Fruit fly (Drosophila melanogaster) whole organism, embryonic: ENCODE measurements around the gene CG33483.
A peak's percentile ranks its signal among the peaks of the same experiment; 100 is the strongest.

ENCODE experiments used
- ATbp ChIP-seq: fragments of 200-800 bp; sonication (Bioruptor generic); optimal IDR thresholded peaks from 2 replicates; lab custom pipeline; 2017; ENCODE audit warnings: missing biosample characterization, mild to moderate bottlenecking, missing genetic modification characterization, missing genetic modification reagents
- CG11093 ChIP-seq: fragments of 200-800 bp; sonication (Bioruptor generic); IDR thresholded peaks from 3 replicates; pipeline ENCODE4 v1.3.6; 2022; ENCODE audit warnings: missing biosample characterization, missing genetic modification characterization
- CG11695 ChIP-seq: fragments of 200-800 bp; sonication (Bioruptor generic); IDR thresholded peaks from 3 replicates; pipeline ENCODE4 v1.3.6; 2022; ENCODE audit warnings: missing biosample characterization, missing genetic modification characterization
- CG12155 ChIP-seq: fragments of 200-800 bp; sonication (Bioruptor generic); optimal IDR thresholded peaks from 3 replicates; lab custom pipeline; 2016; ENCODE audit warnings: missing biosample characterization, missing genetic modification characterization
- CG1233 ChIP-seq: fragments of 200-800 bp; sonication (Bioruptor generic); optimal IDR thresholded peaks from 4 replicates; lab custom pipeline; 2018; ENCODE audit warnings: missing biosample characterization, mild to moderate bottlenecking, missing genetic modification characterization
- CG12744 ChIP-seq: fragments of 200-800 bp; sonication (Bioruptor generic); optimal IDR thresholded peaks from 2 replicates; lab custom pipeline; 2016; ENCODE audit warnings: missing biosample characterization, missing genetic modification characterization
- CG12769 ChIP-seq: fragments of 200-800 bp; sonication (Bioruptor generic); optimal IDR thresholded peaks from 2 replicates; lab custom pipeline; 2019; ENCODE audit warnings: missing biosample characterization, mild to moderate bottlenecking, missing genetic modification characterization, moderate library complexity
- CG13296 ChIP-seq: fragments of 200-800 bp; sonication (Bioruptor generic); optimal IDR thresholded peaks from 3 replicates; lab custom pipeline; 2018; ENCODE audit warnings: missing biosample characterization, mild to moderate bottlenecking, missing genetic modification characterization
- CG1647 ChIP-seq: fragments of 200-800 bp; sonication (Bioruptor generic); optimal IDR thresholded peaks from 3 replicates; lab custom pipeline; 2016; ENCODE audit warnings: missing biosample characterization, missing genetic modification characterization
- CG1832 ChIP-seq: fragments of 200-800 bp; sonication (Bioruptor generic); optimal IDR thresholded peaks from 2 replicates; lab custom pipeline; 2017; ENCODE audit warnings: missing biosample characterization, mild to moderate bottlenecking, missing genetic modification characterization, inconsistent platforms
- CG2129 ChIP-seq: fragments of 200-800 bp; sonication (Bioruptor generic); IDR thresholded peaks from 2 replicates; pipeline ENCODE4 v1.3.6; 2022; ENCODE audit warnings: missing biosample characterization, missing genetic modification characterization; ENCODE audit not compliant: partially characterized antibody
- CG2199 ChIP-seq: fragments of 200-800 bp; sonication (Bioruptor generic); IDR thresholded peaks from 3 replicates; pipeline ENCODE4 v1.3.6; 2022; ENCODE audit warnings: missing biosample characterization, missing genetic modification characterization
- CG30020 ChIP-seq: fragments of 200-800 bp; optimal IDR thresholded peaks from 2 replicates; lab custom pipeline; 2019; ENCODE audit warnings: missing biosample characterization, mild to moderate bottlenecking, missing genetic modification characterization, moderate library complexity
- CG32532 ChIP-seq: fragments of 200-800 bp; sonication (Bioruptor generic); IDR thresholded peaks from 2 replicates; pipeline ENCODE4 v1.3.6; 2022; ENCODE audit warnings: missing biosample characterization, missing genetic modification characterization
- CG3407 ChIP-seq: fragments of 200-800 bp; sonication (Bioruptor generic); optimal IDR thresholded peaks from 2 replicates; lab custom pipeline; 2018; ENCODE audit warnings: missing biosample characterization, mild to moderate bottlenecking, missing genetic modification characterization
- CG3995 ChIP-seq: fragments of 200-800 bp; sonication (Bioruptor generic); optimal IDR thresholded peaks from 3 replicates; lab custom pipeline; 2016; ENCODE audit warnings: missing biosample characterization, missing genetic modification characterization
- CG4730 ChIP-seq: fragments of 200-800 bp; sonication (Bioruptor generic); IDR thresholded peaks from 2 replicates; pipeline ENCODE4 v1.3.6; 2022; ENCODE audit warnings: missing biosample characterization, missing genetic modification characterization
- CG6689 ChIP-seq: fragments of 200-800 bp; sonication (Bioruptor generic); IDR thresholded peaks from 2 replicates; pipeline ENCODE4 v1.3.6; 2022; ENCODE audit warnings: missing biosample characterization, missing genetic modification characterization
- CG6765 ChIP-seq: fragments of 200-800 bp; sonication (Bioruptor generic); optimal IDR thresholded peaks from 3 replicates; lab custom pipeline; 2017; ENCODE audit warnings: missing biosample characterization, mild to moderate bottlenecking, missing genetic modification characterization
- CG8281 ChIP-seq: fragments of 200-800 bp; sonication (Bioruptor generic); optimal IDR thresholded peaks from 2 replicates; lab custom pipeline; 2018; ENCODE audit warnings: missing biosample characterization, mild to moderate bottlenecking, missing genetic modification characterization, moderate library complexity
- CG9437 ChIP-seq: fragments of 200-800 bp; sonication (Bioruptor generic); optimal IDR thresholded peaks from 2 replicates; lab custom pipeline; 2018; ENCODE audit warnings: missing biosample characterization, mild to moderate bottlenecking, missing genetic modification characterization
- CTCF ChIP-seq: fragments of 200-800 bp; sonication (Bioruptor generic); optimal IDR thresholded peaks from 2 replicates; lab custom pipeline; 2017; ENCODE audit warnings: missing biosample characterization, mild to moderate bottlenecking, missing genetic modification characterization, moderate library complexity
- CoRest ChIP-seq: fragments of 200-800 bp; sonication (Bioruptor generic); optimal IDR thresholded peaks from 3 replicates; lab custom pipeline; 2018; ENCODE audit warnings: missing biosample characterization, mild to moderate bottlenecking, missing genetic modification characterization, moderate library complexity
- E2f2 ChIP-seq: fragments of 200-800 bp; sonication (Bioruptor generic); IDR thresholded peaks from 2 replicates; pipeline ENCODE4 v1.3.6; 2022; ENCODE audit warnings: missing biosample characterization, missing genetic modification characterization
- Eip74EF ChIP-seq, 2 experiments: fragments of 200-800 bp in 1 of 2; fragments of >200 bp in 1 of 2; sonication (Bioruptor generic) in 1 of 2; optimal IDR thresholded peaks; 2 replicates each; lab custom pipeline; 2017 to 2019; ENCODE audit warnings: missing biosample characterization in 2 of 2, missing genetic modification characterization in 2 of 2, mild to moderate bottlenecking in 1 of 2, moderate library complexity in 1 of 2
- GATAe ChIP-seq: fragments of 200-800 bp; sonication (Bioruptor generic); conservative IDR thresholded peaks from 2 replicates; pipeline ENCODE4 v1.3.6; 2022; ENCODE audit warnings: missing biosample characterization, missing genetic modification characterization
- HmgD ChIP-seq: fragments of 200-800 bp; sonication (Bioruptor generic); optimal IDR thresholded peaks from 3 replicates; lab custom pipeline; 2016; ENCODE audit warnings: missing biosample characterization, missing genetic modification characterization
- MBD-R2 ChIP-seq: fragments of 200-800 bp; sonication (Bioruptor generic); IDR thresholded peaks from 2 replicates; pipeline ENCODE4 v1.3.6; 2022; ENCODE audit warnings: missing biosample characterization, missing genetic modification characterization
- Mad ChIP-seq: fragments of 200-800 bp; sonication (Bioruptor generic); optimal IDR thresholded peaks from 2 replicates; lab custom pipeline; 2016; ENCODE audit warnings: missing biosample characterization, missing genetic modification characterization
- Med ChIP-seq: fragments of 200-800 bp; sonication (Bioruptor generic); peaks from one replicate; lab custom pipeline; 2016; ENCODE audit warnings: missing biosample characterization, missing genetic modification characterization, mild to moderate bottlenecking, inconsistent platforms, moderate library complexity
- Nf-YC ChIP-seq: fragments of 200-800 bp; optimal IDR thresholded peaks from 3 replicates; lab custom pipeline; 2019; ENCODE audit warnings: missing biosample characterization, mild to moderate bottlenecking, missing genetic modification characterization, moderate library complexity
- Spps ChIP-seq: fragments of 200-800 bp; sonication (Bioruptor generic); optimal IDR thresholded peaks from 2 replicates; lab custom pipeline; 2018; ENCODE audit warnings: missing biosample characterization, mild to moderate bottlenecking, missing genetic modification characterization
- btn ChIP-seq: fragments of 200-800 bp; sonication (Bioruptor generic); optimal IDR thresholded peaks from 2 replicates; lab custom pipeline; 2016; ENCODE audit warnings: missing biosample characterization, missing genetic modification characterization
- cad ChIP-seq: fragments of >200 bp; optimal IDR thresholded peaks from 2 replicates; lab custom pipeline; 2017; ENCODE audit warnings: missing biosample characterization, missing genetic modification characterization
- crp ChIP-seq, 2 experiments: fragments of 200-800 bp; sonication (Bioruptor generic); optimal IDR thresholded peaks; 2 replicates in 1 of 2; 3 replicates in 1 of 2; lab custom pipeline; 2017; ENCODE audit warnings: missing biosample characterization in 2 of 2, missing genetic modification characterization in 2 of 2, mild to moderate bottlenecking in 1 of 2, moderate library complexity in 1 of 2
- gfzf ChIP-seq: fragments of 200-800 bp; sonication (Bioruptor generic); optimal IDR thresholded peaks from 2 replicates; lab custom pipeline; 2016; ENCODE audit warnings: missing biosample characterization, mild to moderate bottlenecking, missing genetic modification characterization, moderate library complexity
- jing ChIP-seq: fragments of 200-800 bp; sonication (Bioruptor generic); optimal IDR thresholded peaks from 2 replicates; lab custom pipeline; 2018; ENCODE audit warnings: missing biosample characterization, mild to moderate bottlenecking, missing genetic modification characterization
- pb ChIP-seq: fragments of 200-800 bp; sonication (Bioruptor generic); optimal IDR thresholded peaks from 3 replicates; lab custom pipeline; 2016; ENCODE audit warnings: missing biosample characterization, missing genetic modification characterization
- sd ChIP-seq: fragments of 200-800 bp; sonication (Bioruptor generic); optimal IDR thresholded peaks from 3 replicates; lab custom pipeline; 2018; ENCODE audit warnings: missing biosample characterization, mild to moderate bottlenecking, missing genetic modification characterization, moderate library complexity
- shn ChIP-seq: fragments of 200-800 bp; sonication (Bioruptor generic); optimal IDR thresholded peaks from 3 replicates; lab custom pipeline; 2016; ENCODE audit warnings: missing biosample characterization, missing genetic modification characterization
- stwl ChIP-seq: fragments of 200-800 bp; sonication (Bioruptor generic); optimal IDR thresholded peaks from 3 replicates; lab custom pipeline; 2018; ENCODE audit warnings: missing biosample characterization, mild to moderate bottlenecking, missing genetic modification characterization, moderate library complexity
- toy ChIP-seq: fragments of 200-800 bp; sonication (Bioruptor generic); IDR thresholded peaks from 2 replicates; pipeline ENCODE4 v1.3.6; 2022; ENCODE audit warnings: missing biosample characterization, missing genetic modification characterization
- tx ChIP-seq: fragments of 200-800 bp; sonication (Bioruptor generic); optimal IDR thresholded peaks from 2 replicates; lab custom pipeline; 2016; ENCODE audit warnings: missing biosample characterization, missing genetic modification characterization

Gene CG33483

dm6 chr3R:30940234-30940633 is 38.3 kb upstream of the CG33483 start (continued):
- TF ChIP-seq shn (no peak), btn (GFP tag; lab: Kevin White, UChicago) (no peak), CG6765 (no peak), gfzf (GFP tag; lab: Kevin White, UChicago) (no peak), CG11093 (GFP tag; lab: Robert Waterston, UW) (no peak), E2f2 (GFP tag; lab: Robert Waterston, UW) (no peak), cad (GFP tag; lab: Kevin White, UChicago) (no peak), GATAe (GFP tag; lab: Robert Waterston, UW) (no peak), CoRest (no peak), CG11695 (GFP tag; lab: Robert Waterston, UW) (no peak), Spps (no peak), CG4730 (GFP tag; lab: Robert Waterston, UW) (no peak), tx (GFP tag; lab: Kevin White, UChicago) (no peak), Med (GFP tag; lab: Kevin White, UChicago) (peak; percentile 11), CG32532 (GFP tag; lab: Robert Waterston, UW) (no peak), CG13296 (GFP tag; lab: Kevin White, UChicago) (no peak), jing (GFP tag; lab: Kevin White, UChicago) (no peak), CG12744 (GFP tag; lab: Kevin White, UChicago) (no peak), sd (peak; percentile 59), CG2199 (GFP tag; lab: Robert Waterston, UW) (no peak), CG12155 (no peak), CG2129 (GFP tag; lab: Robert Waterston, UW) (no peak), Mad (GFP tag; lab: Kevin White, UChicago) (no peak), HmgD (GFP tag; lab: Kevin White, UChicago) (no peak), CG30020 (tag; lab: Kevin White, UChicago) (no peak), Eip74EF (GFP tag; optimal IDR thresholded peaks at IDR 0.05; lab: Kevin White, UChicago) (no peak), CTCF (GFP tag; lab: Kevin White, UChicago) (no peak), toy (GFP tag; lab: Robert Waterston, UW) (no peak), MBD-R2 (GFP tag; lab: Robert Waterston, UW) (no peak), CG1233 (GFP tag; lab: Kevin White, UChicago) (no peak), CG12769 (tag; lab: Kevin White, UChicago) (peak; percentile 9), CG8281 (tag; lab: Kevin White, UChicago) (no peak), Nf-YC (tag; lab: Kevin White, UChicago) (peak; percentile 63), stwl (no peak), ATbp (GFP tag; lab: Kevin White, UChicago) (no peak), crp (GFP tag; optimal IDR thresholded peaks at IDR 0.05; lab: Kevin White, UChicago) (no peak), pb (GFP tag; lab: Kevin White, UChicago) (no peak), CG1647 (GFP tag; lab: Kevin White, UChicago) (no peak), CG1832 (GFP tag; lab: Kevin White, UChicago) (peak; percentile 59), CG3407 (GFP tag; lab: Kevin White, UChicago) (no peak), CG6689 (GFP tag; lab: Robert Waterston, UW) (no peak), CG3995 (GFP tag; lab: Kevin White, UChicago) (no peak), CG9437 (GFP tag; lab: Kevin White, UChicago) (no peak)
